Fruit fly (Drosophila melanogaster) whole organism, embryonic: ENCODE results near the gene CG31974.

ENCODE experiments used
- CG11085 ChIP-seq: fragments of 200-800 bp; sonication (Bioruptor generic); IDR thresholded peaks from 2 replicates; pipeline ENCODE4 v1.3.6; 2022; ENCODE audit warnings: missing biosample characterization, missing genetic modification characterization
- CG11456 ChIP-seq: fragments of 200-800 bp; sonication (Bioruptor generic); IDR thresholded peaks from 3 replicates; pipeline ENCODE4 v1.3.6; 2022; ENCODE audit warnings: missing biosample characterization, missing genetic modification characterization
- CG12744 ChIP-seq: fragments of 200-800 bp; sonication (Bioruptor generic); optimal IDR thresholded peaks from 2 replicates; lab custom pipeline; 2016; ENCODE audit warnings: missing biosample characterization, missing genetic modification characterization
- CG13123 ChIP-seq: fragments of 200-800 bp; sonication (Bioruptor generic); optimal IDR thresholded peaks from 2 replicates; lab custom pipeline; 2016; ENCODE audit warnings: missing biosample characterization, missing genetic modification characterization
- CG14860 ChIP-seq: fragments of 200-800 bp; sonication (Bioruptor generic); IDR thresholded peaks from 3 replicates; pipeline ENCODE4 v1.3.6; 2022; ENCODE audit warnings: missing biosample characterization, missing genetic modification characterization; ENCODE audit not compliant: partially characterized antibody
- CG15073 ChIP-seq: fragments of 200-800 bp; sonication (Bioruptor generic); optimal IDR thresholded peaks from 2 replicates; lab custom pipeline; 2016; ENCODE audit warnings: missing biosample characterization, missing genetic modification characterization
- CG15269 ChIP-seq: fragments of 200-800 bp; sonication (Bioruptor generic); optimal IDR thresholded peaks from 2 replicates; lab custom pipeline; 2018; ENCODE audit warnings: missing biosample characterization, mild to moderate bottlenecking, missing genetic modification characterization, moderate library complexity
- CG1602 ChIP-seq: fragments of 200-800 bp; sonication (Bioruptor generic); optimal IDR thresholded peaks from 3 replicates; lab custom pipeline; 2016; ENCODE audit warnings: missing biosample characterization, missing genetic modification characterization
- CG1647 ChIP-seq: fragments of 200-800 bp; sonication (Bioruptor generic); optimal IDR thresholded peaks from 3 replicates; lab custom pipeline; 2016; ENCODE audit warnings: missing biosample characterization, missing genetic modification characterization
- CG16813 ChIP-seq: fragments of 200-800 bp; sonication (Bioruptor generic); IDR thresholded peaks from 3 replicates; pipeline ENCODE4 v1.3.6; 2022; ENCODE audit warnings: missing biosample characterization, missing genetic modification characterization; ENCODE audit not compliant: partially characterized antibody
- CG17829 ChIP-seq: fragments of 200-800 bp; optimal IDR thresholded peaks from 2 replicates; lab custom pipeline; 2019; ENCODE audit warnings: missing biosample characterization, mild to moderate bottlenecking, missing genetic modification characterization, moderate library complexity
- CG18262 ChIP-seq: fragments of 200-800 bp; optimal IDR thresholded peaks from 3 replicates; lab custom pipeline; 2019; ENCODE audit warnings: missing biosample characterization, mild to moderate bottlenecking, missing genetic modification characterization, moderate library complexity
- CG30403 ChIP-seq: fragments of 200-800 bp; sonication (Bioruptor generic); optimal IDR thresholded peaks from 3 replicates; lab custom pipeline; 2016; ENCODE audit warnings: missing biosample characterization, missing genetic modification characterization
- CG31365 ChIP-seq: fragments of 200-800 bp; sonication (Bioruptor generic); optimal IDR thresholded peaks from 2 replicates; lab custom pipeline; 2018; ENCODE audit warnings: missing biosample characterization, mild to moderate bottlenecking, missing genetic modification characterization
- CG31388 ChIP-seq: fragments of 200-800 bp; sonication (Bioruptor generic); optimal IDR thresholded peaks from 2 replicates; lab custom pipeline; 2016; ENCODE audit warnings: missing biosample characterization, missing genetic modification characterization
- CG34376 ChIP-seq: fragments of 200-800 bp; sonication (Bioruptor generic); optimal IDR thresholded peaks from 2 replicates; lab custom pipeline; 2018; ENCODE audit warnings: missing biosample characterization, mild to moderate bottlenecking, missing genetic modification characterization
- CG4424 ChIP-seq: fragments of 200-800 bp; sonication (Bioruptor generic); optimal IDR thresholded peaks from 3 replicates; lab custom pipeline; 2016; ENCODE audit warnings: missing biosample characterization, missing genetic modification characterization
- CG4730 ChIP-seq: fragments of 200-800 bp; sonication (Bioruptor generic); IDR thresholded peaks from 2 replicates; pipeline ENCODE4 v1.3.6; 2022; ENCODE audit warnings: missing biosample characterization, missing genetic modification characterization
- CG5245 ChIP-seq: fragments of 200-800 bp; sonication (Bioruptor generic); optimal IDR thresholded peaks from 3 replicates; lab custom pipeline; 2016; ENCODE audit warnings: missing biosample characterization, missing genetic modification characterization
- CG6791 ChIP-seq: fragments of 200-800 bp; sonication (Bioruptor generic); IDR thresholded peaks from 3 replicates; pipeline ENCODE4 v1.3.6; 2022; ENCODE audit warnings: missing biosample characterization, missing genetic modification characterization; ENCODE audit not compliant: partially characterized antibody
- CG8478 ChIP-seq: fragments of >200 bp; optimal IDR thresholded peaks from 2 replicates; lab custom pipeline; 2018
- CG9876 ChIP-seq: fragments of 200-800 bp; sonication (Bioruptor generic); optimal IDR thresholded peaks from 2 replicates; lab custom pipeline; 2016; ENCODE audit warnings: missing biosample characterization, missing genetic modification characterization
- CoRest ChIP-seq: fragments of 200-800 bp; sonication (Bioruptor generic); optimal IDR thresholded peaks from 3 replicates; lab custom pipeline; 2018; ENCODE audit warnings: missing biosample characterization, mild to moderate bottlenecking, missing genetic modification characterization, moderate library complexity
- E2f2 ChIP-seq: fragments of 200-800 bp; sonication (Bioruptor generic); IDR thresholded peaks from 2 replicates; pipeline ENCODE4 v1.3.6; 2022; ENCODE audit warnings: missing biosample characterization, missing genetic modification characterization
- Fer3 ChIP-seq: fragments of 200-800 bp; sonication (Bioruptor generic); optimal IDR thresholded peaks from 2 replicates; lab custom pipeline; 2018; ENCODE audit warnings: missing biosample characterization, mild to moderate bottlenecking, missing genetic modification characterization, moderate library complexity
- HLH4C ChIP-seq: fragments of 200-800 bp; sonication (Bioruptor generic); IDR thresholded peaks from 3 replicates; pipeline ENCODE4 v1.3.6; 2022; ENCODE audit warnings: missing biosample characterization, missing genetic modification characterization; ENCODE audit not compliant: partially characterized antibody
- Hand ChIP-seq: fragments of 200-800 bp; sonication (Bioruptor generic); optimal IDR thresholded peaks from 2 replicates; lab custom pipeline; 2017; ENCODE audit warnings: mild to moderate bottlenecking, missing biosample characterization, missing genetic modification reagents, missing genetic modification characterization
- HmgZ ChIP-seq: fragments of 200-800 bp; sonication (Bioruptor generic); optimal IDR thresholded peaks from 2 replicates; lab custom pipeline; 2018; ENCODE audit warnings: missing biosample characterization, mild to moderate bottlenecking, missing genetic modification characterization
- Hr3 ChIP-seq: fragments of 200-800 bp; sonication (Bioruptor generic); optimal IDR thresholded peaks from 3 replicates; lab custom pipeline; 2016; ENCODE audit warnings: missing biosample characterization, missing genetic modification characterization
- Jarid2 ChIP-seq: fragments of 200-800 bp; sonication (Bioruptor generic); optimal IDR thresholded peaks from 3 replicates; lab custom pipeline; 2017; ENCODE audit warnings: mild to moderate bottlenecking, missing biosample characterization, missing genetic modification reagents, missing genetic modification characterization
- Mrtf ChIP-seq: fragments of 200-800 bp; sonication (Bioruptor generic); IDR thresholded peaks from 3 replicates; pipeline ENCODE4 v1.3.6; 2022; ENCODE audit warnings: missing biosample characterization, missing genetic modification characterization
- Nf-YC ChIP-seq: fragments of 200-800 bp; optimal IDR thresholded peaks from 3 replicates; lab custom pipeline; 2019; ENCODE audit warnings: missing biosample characterization, mild to moderate bottlenecking, missing genetic modification characterization, moderate library complexity
- Oli ChIP-seq: fragments of 200-800 bp; sonication (Bioruptor generic); optimal IDR thresholded peaks from 2 replicates; lab custom pipeline; 2018; ENCODE audit warnings: missing biosample characterization, mild to moderate bottlenecking, missing genetic modification characterization, moderate library complexity
- ac ChIP-seq: fragments of 200-800 bp; sonication (Bioruptor generic); optimal IDR thresholded peaks from 3 replicates; lab custom pipeline; 2017; ENCODE audit warnings: missing biosample characterization, mild to moderate bottlenecking, missing genetic modification characterization
- aop ChIP-seq: fragments of 200-800 bp; sonication (Bioruptor generic); IDR thresholded peaks from 2 replicates; pipeline ENCODE4 v1.3.6; 2022; ENCODE audit warnings: missing biosample characterization, missing genetic modification characterization
- ap ChIP-seq: fragments of 200-800 bp; sonication (Bioruptor generic); IDR thresholded peaks from 2 replicates; pipeline ENCODE4 v1.3.6; 2022; ENCODE audit warnings: missing biosample characterization, missing genetic modification characterization
- br ChIP-seq: fragments of >200 bp; optimal IDR thresholded peaks from 2 replicates; lab custom pipeline; 2017
- chn ChIP-seq: fragments of 200-800 bp; sonication (Bioruptor generic); optimal IDR thresholded peaks from 2 replicates; lab custom pipeline; 2016; ENCODE audit warnings: missing biosample characterization, missing genetic modification characterization
- disco-r ChIP-seq: fragments of 200-800 bp; sonication (Bioruptor generic); optimal IDR thresholded peaks from 2 replicates; lab custom pipeline; 2016; ENCODE audit warnings: missing biosample characterization, missing genetic modification characterization
- eyg ChIP-seq: fragments of 200-800 bp; sonication (Bioruptor generic); optimal IDR thresholded peaks from 3 replicates; lab custom pipeline; 2016; ENCODE audit warnings: missing biosample characterization, missing genetic modification characterization
- fd64A ChIP-seq: fragments of 200-800 bp; sonication (Bioruptor generic); optimal IDR thresholded peaks from 3 replicates; lab custom pipeline; 2018; ENCODE audit warnings: missing biosample characterization, mild to moderate bottlenecking, missing genetic modification characterization
- gem ChIP-seq: fragments of 200-800 bp; sonication (Bioruptor generic); optimal IDR thresholded peaks from 2 replicates; lab custom pipeline; 2019; ENCODE audit warnings: missing biosample characterization, mild to moderate bottlenecking, missing genetic modification characterization, moderate library complexity
- ham ChIP-seq: fragments of 200-800 bp; sonication (Bioruptor generic); IDR thresholded peaks from 2 replicates; pipeline ENCODE4 v1.3.6; 2022; ENCODE audit warnings: missing biosample characterization, missing genetic modification characterization
- her ChIP-seq: fragments of 200-800 bp; sonication (Bioruptor generic); optimal IDR thresholded peaks from 2 replicates; lab custom pipeline; 2016; ENCODE audit warnings: missing biosample characterization, missing genetic modification characterization
- lola ChIP-seq, 3 experiments: fragments of >200 bp in 2 of 3; fragments of 200-800 bp in 1 of 3; sonication (Bioruptor generic) in 1 of 3; optimal IDR thresholded peaks; 2 replicates each; lab custom pipeline; 2017 to 2019; ENCODE audit warnings: missing biosample characterization in 3 of 3, missing genetic modification characterization in 3 of 3, mild to moderate bottlenecking in 1 of 3, moderate library complexity in 1 of 3
- mam ChIP-seq: fragments of 200-800 bp; sonication (Bioruptor generic); optimal IDR thresholded peaks from 3 replicates; lab custom pipeline; 2016; ENCODE audit warnings: missing biosample characterization, missing genetic modification characterization
- pho ChIP-seq: fragments of 200-800 bp; sonication (Bioruptor generic); optimal IDR thresholded peaks from 2 replicates; lab custom pipeline; 2016; ENCODE audit warnings: missing biosample characterization, missing genetic modification characterization
- psq ChIP-seq: fragments of 200-800 bp; sonication (Bioruptor generic); optimal IDR thresholded peaks from 2 replicates; lab custom pipeline; 2017; ENCODE audit warnings: missing biosample characterization, missing genetic modification characterization
- ranshi ChIP-seq: fragments of 200-800 bp; sonication (Bioruptor generic); IDR thresholded peaks from 2 replicates; pipeline ENCODE4 v1.3.6; 2022; ENCODE audit warnings: missing biosample characterization, missing genetic modification characterization
- toy ChIP-seq: fragments of 200-800 bp; sonication (Bioruptor generic); IDR thresholded peaks from 2 replicates; pipeline ENCODE4 v1.3.6; 2022; ENCODE audit warnings: missing biosample characterization, missing genetic modification characterization
- ttk ChIP-seq: fragments of 200-800 bp; sonication (Bioruptor generic); IDR thresholded peaks from 2 replicates; pipeline ENCODE4 v2.1.2; 2022; ENCODE audit warnings: missing biosample characterization, missing genetic modification characterization
- wdn ChIP-seq: fragments of 200-800 bp; sonication (Bioruptor generic); IDR thresholded peaks from 2 replicates; pipeline ENCODE4 v1.3.6; 2022; ENCODE audit warnings: missing biosample characterization, missing genetic modification characterization
- zen ChIP-seq: fragments of 200-800 bp; sonication (Bioruptor generic); optimal IDR thresholded peaks from 3 replicates; lab custom pipeline; 2018; ENCODE audit warnings: missing biosample characterization, mild to moderate bottlenecking, missing genetic modification characterization, moderate library complexity

Gene CG31974

dm6 chr2L:94639-95059 is 48.2 kb downstream of the CG31974 start, which contains the start of gene Zir (continued):
- TF ChIP-seq gem (tag; lab: Kevin White, UChicago) = no peak
- TF ChIP-seq disco-r (GFP tag; lab: Kevin White, UChicago) = no peak
- TF ChIP-seq CG6791 (GFP tag; lab: Robert Waterston, UW) = peak; percentile 58; the same call in 2 of the 3 replicates
- TF ChIP-seq CG4730 (GFP tag; lab: Robert Waterston, UW) = no peak
- no peak for TF ChIP-seq toy (GFP tag; lab: Robert Waterston, UW)
- no peak for TF ChIP-seq CG11085
- TF ChIP-seq Fer3 (tag; lab: Kevin White, UChicago) = no peak
- TF ChIP-seq ham (GFP tag; lab: Robert Waterston, UW) = no peak
- no peak for TF ChIP-seq CG11456
- TF ChIP-seq HLH4C (GFP tag; lab: Robert Waterston, UW) = peak; percentile 73
- TF ChIP-seq CG31365 (tag; lab: Kevin White, UChicago) = no peak
- peak; percentile 57; the same call in 2 of the 3 replicates for TF ChIP-seq CG16813 (GFP tag; lab: Robert Waterston, UW)
- no peak for TF ChIP-seq ranshi (GFP tag; lab: Robert Waterston, UW)
- TF ChIP-seq mam = no peak
- TF ChIP-seq Jarid2 = no peak
- TF ChIP-seq CG15073 (GFP tag; lab: Kevin White, UChicago) = no peak
- no peak for TF ChIP-seq CG34376 (GFP tag; lab: Kevin White, UChicago)
- no peak for TF ChIP-seq br (lab: Kevin White, UChicago)
- TF ChIP-seq aop (GFP tag; lab: Robert Waterston, UW) = no peak
- TF ChIP-seq CG30403 (GFP tag; lab: Kevin White, UChicago) = peak; percentile 3
- no peak for TF ChIP-seq psq (GFP tag; lab: Kevin White, UChicago)
- no peak for TF ChIP-seq CG31388 (GFP tag; lab: Kevin White, UChicago)
- TF ChIP-seq CG1647 (GFP tag; lab: Kevin White, UChicago) = no peak
- no peak for TF ChIP-seq Hand (GFP tag; lab: Kevin White, UChicago)
- no peak for TF ChIP-seq CG12744 (GFP tag; lab: Kevin White, UChicago)
- TF ChIP-seq CG8478 (lab: Kevin White, UChicago) = no peak
- TF ChIP-seq pho = no peak
- no peak for TF ChIP-seq CG9876
- no peak for TF ChIP-seq wdn
- TF ChIP-seq fd64A (GFP tag; lab: Kevin White, UChicago) = no peak
- no peak for TF ChIP-seq ac
- TF ChIP-seq CG18262 (tag; lab: Kevin White, UChicago) = no peak
- no peak for TF ChIP-seq E2f2 (GFP tag; lab: Robert Waterston, UW)
- TF ChIP-seq her (GFP tag; lab: Kevin White, UChicago) = no peak
- no peak for TF ChIP-seq Oli
- no peak for TF ChIP-seq zen
- TF ChIP-seq CoRest (tag; lab: Kevin White, UChicago) = no peak
- TF ChIP-seq CG1602 (GFP tag; lab: Kevin White, UChicago) = no peak
- peak; percentile 23 for TF ChIP-seq CG17829
- no peak for TF ChIP-seq CG13123 (GFP tag; lab: Kevin White, UChicago)
- TF ChIP-seq lola (GFP tag; optimal IDR thresholded peaks at IDR 0.05; lab: Kevin White, UChicago) = no peak
- TF ChIP-seq ttk (GFP tag; lab: Robert Waterston, UW) = no peak
- no peak for TF ChIP-seq CG5245 (GFP tag; lab: Kevin White, UChicago)
- TF ChIP-seq CG14860 = peak; percentile 48; the same call in 1 of the 3 replicates
- no peak for TF ChIP-seq ap (GFP tag; lab: Robert Waterston, UW)
- no peak for TF ChIP-seq Mrtf (GFP tag; lab: Robert Waterston, UW)
- TF ChIP-seq eyg (GFP tag; lab: Kevin White, UChicago) = no peak
- no peak for TF ChIP-seq chn (GFP tag; lab: Kevin White, UChicago)
- TF ChIP-seq HmgZ (tag; lab: Kevin White, UChicago) = peak; percentile 35
- TF ChIP-seq CG4424 (GFP tag; lab: Kevin White, UChicago) = no peak
- no peak for TF ChIP-seq Hr3 (GFP tag; lab: Kevin White, UChicago)
- TF ChIP-seq CG15269 (tag; lab: Kevin White, UChicago) = no peak
- no peak for TF ChIP-seq Nf-YC
